Worm (Caenorhabditis elegans) whole organism, L4/young adult: ENCODE data around the gene srlf-3.

Experiments
- W03F9.2 ChIP-seq: fragments of 150-350 bp; optimal IDR thresholded peaks from 2 replicates; lab custom pipeline; 2014; ENCODE audit warnings: missing biosample characterization, missing genetic modification characterization
- dao-5 ChIP-seq: sonication (generic microtip); optimal IDR thresholded peaks from 2 replicates; lab custom pipeline; 2016; ENCODE audit warnings: missing genotype, missing genetic modification characterization, moderate library complexity, missing compliant biosample characterization
- him-1 ChIP-seq: sonication (generic microtip); optimal IDR thresholded peaks from 2 replicates; lab custom pipeline; 2016; ENCODE audit warnings: missing genotype, missing genetic modification reagents, missing genetic modification characterization, missing compliant biosample characterization

Gene srlf-3

DNA sequence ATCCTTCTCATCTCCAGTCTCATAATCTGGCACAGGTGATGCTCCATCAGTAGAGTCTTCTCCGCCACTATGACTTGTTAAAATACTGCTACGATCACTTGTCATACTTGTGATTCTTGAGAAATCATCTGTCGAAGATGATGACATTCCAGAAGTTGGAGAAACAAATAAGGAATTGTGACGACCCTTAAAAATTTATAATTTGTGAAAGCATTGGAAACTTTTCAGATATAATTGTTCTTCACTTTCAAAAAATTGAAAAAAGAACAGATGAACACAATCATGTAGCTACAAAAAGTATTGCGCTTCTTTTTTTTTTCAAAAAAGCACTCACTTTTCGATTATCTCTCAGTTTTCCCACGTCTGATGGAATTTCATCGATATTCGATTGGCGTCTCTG, 18.8 kb downstream of the srlf-3 start:
- no peak for TF ChIP-seq dao-5 (tag; lab: Kevin White, UChicago)
- no peak for TF ChIP-seq W03F9.2 (tag; lab: Kevin White, UChicago)
- no peak for TF ChIP-seq him-1 (tag; lab: Kevin White, UChicago)

DNA sequence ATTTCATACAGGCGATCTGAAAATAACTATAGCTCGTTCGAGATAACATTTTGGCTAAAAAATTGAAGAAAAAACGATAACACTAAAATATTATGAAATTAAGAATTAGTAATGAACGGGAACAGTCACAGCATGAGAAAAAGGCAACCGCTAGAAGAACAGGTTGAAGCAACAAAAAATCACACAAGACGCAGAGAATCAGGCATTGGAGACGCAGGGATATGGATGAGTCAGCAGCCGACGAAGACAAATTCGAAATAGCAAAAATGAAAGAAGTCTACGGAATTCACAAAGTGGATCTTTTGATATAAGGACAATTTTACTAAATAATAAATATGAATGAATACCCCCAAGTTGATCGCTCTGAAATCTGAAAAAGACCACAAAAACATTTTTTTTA, 23.3 kb downstream of the srlf-3 start, which contains the start of gene tag-77:
Gene tag-77 (minus strand): TSS at position 15 of the 400 bp plus-strand sequence.
- peak; percentile 26 for TF ChIP-seq W03F9.2 (tag; lab: Kevin White, UChicago)
- no peak for TF ChIP-seq dao-5 (tag; lab: Kevin White, UChicago)
- TF ChIP-seq him-1 (tag; lab: Kevin White, UChicago): no peak

DNA sequence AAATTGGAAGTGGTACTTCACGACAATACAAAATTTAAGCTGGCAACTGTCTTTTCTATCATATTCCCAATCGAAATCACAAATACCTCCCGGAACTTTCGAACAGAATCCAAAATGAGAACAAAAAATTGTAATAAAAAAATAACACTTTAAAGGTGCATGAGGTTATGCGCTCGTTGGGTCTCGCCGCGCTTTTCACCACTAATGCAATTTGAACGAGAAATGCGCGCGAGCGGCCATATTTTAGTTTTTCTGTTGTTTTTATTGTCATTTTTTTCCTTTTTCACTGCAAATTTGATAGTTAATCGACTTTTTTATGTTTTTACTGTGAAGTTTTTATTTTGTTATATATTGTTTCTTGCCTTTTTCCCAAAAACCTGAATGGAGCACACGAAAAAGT, 23.8 kb downstream of the srlf-3 start, which contains the start of gene mes-6:
Gene mes-6 (plus strand): TSS at position 229 of the 400 bp plus-strand sequence.
- TF ChIP-seq dao-5 (tag; lab: Kevin White, UChicago) (no peak), him-1 (tag; lab: Kevin White, UChicago) (no peak), W03F9.2 (tag; lab: Kevin White, UChicago) (peak; percentile 70)

DNA sequence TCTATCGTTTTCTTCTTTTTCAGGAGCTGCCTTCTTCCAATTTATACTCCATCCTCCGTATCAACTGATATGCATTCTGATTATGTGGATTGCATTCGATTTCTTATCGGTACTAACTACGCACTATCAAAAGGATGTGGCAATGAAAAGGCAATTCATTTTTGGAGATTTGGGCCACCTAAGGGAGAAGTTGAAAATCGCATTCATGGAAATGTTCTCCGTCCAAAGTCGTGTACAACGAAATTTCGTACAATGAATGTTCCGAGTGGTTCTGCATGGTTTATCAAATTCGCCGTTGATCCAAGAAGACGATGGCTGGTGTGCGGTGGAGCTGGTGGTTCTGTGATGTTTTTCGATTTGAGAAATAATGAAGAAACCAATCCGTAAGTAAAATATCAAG, 25.4 kb downstream of the srlf-3 start, which contains the start of gene C09G4.4:
Gene C09G4.4 (plus strand): TSS at position 301 of the 400 bp plus-strand sequence.
- TF ChIP-seq W03F9.2 (tag; lab: Kevin White, UChicago): no peak
- TF ChIP-seq dao-5 (tag; lab: Kevin White, UChicago): no peak
- TF ChIP-seq him-1 (tag; lab: Kevin White, UChicago): no peak

DNA sequence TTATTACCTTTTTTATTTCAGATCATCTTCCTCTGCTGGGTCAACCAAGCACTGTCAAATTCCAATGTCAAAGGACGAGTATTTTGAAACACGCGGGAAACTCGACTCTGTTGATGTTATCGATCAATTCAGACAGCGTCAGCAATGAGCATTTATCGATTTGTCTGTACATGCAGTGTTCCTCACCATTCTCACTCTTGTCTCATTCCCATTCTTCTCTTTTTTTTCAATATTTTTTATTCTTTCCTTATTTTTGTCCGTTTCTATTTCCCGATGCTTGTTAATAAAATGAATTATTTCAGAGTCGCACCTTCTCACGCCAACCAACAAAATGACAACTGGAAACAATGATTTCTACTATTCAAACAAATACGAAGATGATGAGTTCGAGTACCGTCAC, 26.3 kb downstream of the srlf-3 start, which contains the start of gene cks-1:
Gene cks-1 (plus strand): TSS at position 301 of the 400 bp plus-strand sequence.
- TF ChIP-seq dao-5 (tag; lab: Kevin White, UChicago) (no peak), W03F9.2 (tag; lab: Kevin White, UChicago) (no peak), him-1 (tag; lab: Kevin White, UChicago) (no peak)

DNA sequence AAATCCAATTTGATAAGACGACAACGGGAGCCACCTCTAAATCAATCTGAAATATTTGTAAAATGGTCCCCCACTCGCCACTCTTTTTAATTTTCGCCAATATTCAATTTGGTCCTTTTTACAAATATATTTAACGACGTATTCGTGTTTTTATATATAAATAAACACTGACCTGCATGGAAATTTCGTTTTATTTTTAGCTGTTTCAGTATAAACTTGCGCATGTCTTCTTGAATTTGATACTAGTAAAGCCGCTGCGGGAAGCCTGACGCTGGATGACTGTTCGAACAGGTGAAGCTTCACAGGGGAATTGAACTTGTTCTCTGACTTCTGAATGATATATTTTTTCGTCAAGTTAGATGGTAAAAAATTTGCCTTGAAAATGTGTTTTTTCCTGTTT, 27.3 kb downstream of the srlf-3 start:
- no peak for TF ChIP-seq W03F9.2 (tag; lab: Kevin White, UChicago)

DNA sequence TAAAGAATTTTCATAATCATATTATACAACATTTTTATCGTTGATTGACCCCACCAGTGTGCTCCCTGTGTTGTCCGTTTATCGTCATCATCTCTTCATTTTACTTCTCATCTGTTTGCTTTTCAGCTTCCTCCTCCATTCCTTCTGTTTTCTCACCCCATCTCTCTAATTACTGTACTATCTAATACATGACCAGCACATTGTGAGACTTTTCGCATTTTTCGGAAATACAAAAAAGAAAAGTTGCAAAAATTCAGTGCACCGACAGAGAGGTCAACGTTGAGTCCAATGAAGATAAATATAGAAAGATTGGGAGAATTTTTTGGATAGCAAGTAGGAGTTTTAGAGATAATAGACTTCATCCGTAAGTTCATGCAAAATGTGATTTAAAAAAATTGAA, 32.7 kb downstream of the srlf-3 start:
- TF ChIP-seq him-1 (tag; lab: Kevin White, UChicago): no peak
- TF ChIP-seq W03F9.2 (tag; lab: Kevin White, UChicago): no peak
- no peak for TF ChIP-seq dao-5 (tag; lab: Kevin White, UChicago)

DNA sequence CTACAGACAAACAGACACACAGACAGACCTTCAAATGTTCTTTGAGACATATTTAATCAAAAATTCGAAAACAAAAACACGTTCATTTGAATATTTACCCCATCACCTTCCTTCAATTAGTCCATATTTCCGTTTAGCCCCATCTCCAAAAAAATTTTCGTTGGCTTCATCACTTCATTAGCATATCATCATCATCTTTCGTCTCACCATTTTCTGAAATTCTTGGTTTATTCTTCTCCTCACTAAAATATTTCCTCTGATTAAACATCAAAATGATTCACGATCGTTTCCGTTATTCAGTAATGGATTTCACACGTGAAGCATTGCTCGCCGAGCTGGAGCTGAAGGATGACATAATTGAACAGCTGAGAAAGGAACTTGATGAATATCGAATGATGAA, 33.3 kb downstream of the srlf-3 start, which contains the start of gene pkg-2:
Gene pkg-2 (plus strand): TSS at position 301 of the 400 bp plus-strand sequence.
- TF ChIP-seq dao-5 (tag; lab: Kevin White, UChicago) (no peak), him-1 (tag; lab: Kevin White, UChicago) (no peak), W03F9.2 (tag; lab: Kevin White, UChicago) (no peak)

DNA sequence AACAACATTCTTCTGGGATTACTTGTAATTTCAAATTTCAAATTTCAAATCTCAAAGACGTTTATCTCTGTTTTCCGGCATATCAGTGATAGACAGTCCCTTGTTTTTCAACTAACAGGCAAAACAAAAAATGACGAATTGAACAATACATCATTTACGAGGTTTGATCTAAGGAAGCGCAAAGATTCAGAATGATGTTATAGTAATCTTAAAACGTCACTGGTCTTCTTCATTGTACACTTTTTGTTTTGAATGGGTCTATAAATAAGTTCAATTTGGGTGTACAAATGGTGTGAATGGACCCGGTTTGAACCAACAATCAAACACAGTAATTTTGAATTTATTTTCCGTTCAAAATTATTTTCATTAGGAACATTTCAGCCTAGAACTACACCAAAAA, 36.7 kb downstream of the srlf-3 start:
- no peak for TF ChIP-seq W03F9.2 (tag; lab: Kevin White, UChicago)
- TF ChIP-seq him-1 (tag; lab: Kevin White, UChicago): no peak
- TF ChIP-seq dao-5 (tag; lab: Kevin White, UChicago): no peak

DNA sequence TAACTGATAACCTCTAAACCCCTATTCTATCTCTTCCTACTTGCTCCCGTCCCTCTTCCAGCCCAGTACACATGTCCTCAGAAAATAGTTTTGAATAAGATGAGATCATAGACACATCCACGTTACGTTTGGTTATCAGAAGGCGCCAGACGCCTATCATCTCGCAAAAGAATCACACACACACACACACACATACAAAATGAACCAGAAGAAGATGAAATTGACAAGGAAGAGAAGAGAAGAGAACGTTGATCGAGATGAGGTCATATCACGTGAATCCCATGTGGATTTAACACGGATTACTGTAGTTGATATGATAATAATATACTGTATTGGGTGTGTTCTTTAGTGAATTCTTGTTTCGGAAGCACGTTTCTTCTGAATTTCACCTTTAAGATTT, 38.8 kb downstream of the srlf-3 start:
- TF ChIP-seq him-1 (tag; lab: Kevin White, UChicago) (no peak), W03F9.2 (tag; lab: Kevin White, UChicago) (no peak), dao-5 (tag; lab: Kevin White, UChicago) (no peak)

DNA sequence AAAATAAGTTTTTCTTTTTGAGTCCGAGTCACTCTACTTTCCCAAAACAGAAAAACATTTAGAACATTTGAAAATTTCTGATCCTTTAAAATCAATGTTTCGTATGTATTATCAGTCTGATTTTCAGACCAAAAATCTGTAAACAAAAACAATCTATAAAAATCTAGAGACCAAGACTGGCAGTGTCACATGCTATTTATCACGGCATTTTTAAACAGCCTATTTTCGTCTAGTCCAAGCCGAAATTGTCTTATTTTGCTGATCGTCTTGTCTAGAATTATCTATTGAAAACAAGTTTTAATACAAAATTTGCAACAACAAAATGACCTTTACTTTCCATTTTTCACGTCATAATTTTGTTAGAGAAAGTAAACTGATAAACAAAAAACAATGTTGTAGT, 39.3 kb downstream of the srlf-3 start:
- no peak for TF ChIP-seq him-1 (tag; lab: Kevin White, UChicago)
- no peak for TF ChIP-seq W03F9.2 (tag; lab: Kevin White, UChicago)
- TF ChIP-seq dao-5 (tag; lab: Kevin White, UChicago): no peak

DNA sequence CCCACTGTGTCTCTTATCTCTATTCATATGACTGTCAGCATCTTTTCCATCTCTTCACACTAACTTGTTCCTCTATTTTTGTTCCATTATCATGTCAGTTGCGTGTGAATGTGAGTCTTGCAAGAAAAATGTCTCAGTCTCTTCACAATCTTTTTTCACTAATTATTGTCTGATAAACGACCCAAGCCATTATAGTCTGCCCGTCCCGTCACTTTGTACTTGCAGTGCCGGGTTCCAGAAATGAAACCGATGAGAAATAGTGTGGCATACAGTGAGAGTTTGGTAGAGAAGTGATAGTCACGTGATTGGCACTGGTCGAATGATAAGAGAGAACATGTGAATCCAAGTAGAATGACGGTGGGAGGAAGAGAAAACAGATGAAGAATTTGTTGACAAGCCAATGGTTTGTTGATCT, 40.3 kb downstream of the srlf-3 start:
- TF ChIP-seq W03F9.2 (tag; lab: Kevin White, UChicago): peak; percentile 58
- no peak for TF ChIP-seq him-1 (tag; lab: Kevin White, UChicago)

DNA sequence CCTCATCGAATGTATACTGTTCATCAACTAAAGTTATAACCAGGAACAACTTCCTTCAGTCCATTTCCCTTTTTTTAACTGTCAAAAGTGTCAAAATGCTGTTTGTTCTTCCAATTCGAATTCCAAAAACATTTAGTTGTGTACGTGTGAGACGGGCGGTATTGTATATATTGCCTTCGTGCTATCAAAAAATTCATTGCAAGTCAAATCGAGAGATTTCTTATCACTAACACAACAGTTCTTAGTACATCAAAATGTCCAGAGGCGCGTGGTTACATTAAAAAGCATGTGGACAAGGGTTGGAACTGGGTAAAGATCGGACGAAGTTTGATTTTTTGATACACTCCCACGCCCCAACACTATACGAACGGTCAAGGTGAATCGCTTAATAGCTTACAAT, 41.1 kb downstream of the srlf-3 start:
- TF ChIP-seq dao-5 (tag; lab: Kevin White, UChicago) (no peak), W03F9.2 (tag; lab: Kevin White, UChicago) (no peak), him-1 (tag; lab: Kevin White, UChicago) (no peak)

DNA sequence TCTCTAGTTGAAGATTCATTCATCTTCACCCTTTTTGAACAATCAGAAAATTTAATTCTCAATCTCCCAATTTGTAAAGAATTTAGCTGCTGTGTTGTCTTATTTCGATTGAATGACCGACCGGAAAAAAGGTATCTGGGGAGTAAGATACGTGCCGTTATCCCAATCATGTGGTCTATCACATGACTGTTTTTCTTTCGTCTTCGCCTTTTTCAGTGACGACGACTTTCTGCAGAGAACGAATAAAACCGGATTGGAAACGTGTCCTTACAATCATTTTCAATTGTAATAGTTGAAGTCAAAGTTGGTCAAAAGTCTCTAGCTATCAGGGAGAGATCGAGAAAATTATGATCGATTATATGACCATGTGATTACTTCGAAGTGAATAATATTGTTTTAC, 41.8 kb downstream of the srlf-3 start:
- TF ChIP-seq dao-5 (tag; lab: Kevin White, UChicago) (no peak), W03F9.2 (tag; lab: Kevin White, UChicago) (no peak), him-1 (tag; lab: Kevin White, UChicago) (no peak)
